Fruit fly (Drosophila melanogaster) whole organism, adult: ENCODE data around the gene Kif19A.
A peak's percentile ranks its signal among the peaks of the same experiment; 100 is the strongest.

ENCODE experiments used
- CG11617 ChIP-seq: fragments of 200-800 bp; sonication (Bioruptor generic); optimal IDR thresholded peaks from 2 replicates; lab custom pipeline; 2017; ENCODE audit warnings: mild to moderate bottlenecking, missing biosample characterization, missing genetic modification reagents, missing genetic modification characterization
- CG12768 ChIP-seq: fragments of 200-800 bp; sonication (Bioruptor generic); optimal IDR thresholded peaks from 2 replicates; lab custom pipeline; 2017; ENCODE audit warnings: missing biosample characterization, missing genetic modification characterization, mild to moderate bottlenecking, moderate library complexity, missing genetic modification reagents
- CG14711 ChIP-seq: fragments of 200-800 bp; sonication (Bioruptor generic); optimal IDR thresholded peaks from 2 replicates; lab custom pipeline; 2018; ENCODE audit warnings: missing biosample characterization, mild to moderate bottlenecking, missing genetic modification characterization, moderate library complexity
- CG1620 ChIP-seq: fragments of 200-800 bp; sonication (Bioruptor generic); optimal IDR thresholded peaks from 2 replicates; lab custom pipeline; 2016; ENCODE audit warnings: missing biosample characterization, missing genetic modification characterization
- CG33017 ChIP-seq: fragments of 200-800 bp; sonication (Bioruptor generic); optimal IDR thresholded peaks from 2 replicates; lab custom pipeline; 2018; ENCODE audit warnings: missing biosample characterization, mild to moderate bottlenecking, missing genetic modification characterization, moderate library complexity
- CG5204 ChIP-seq: fragments of 200-800 bp; sonication (Bioruptor generic); optimal IDR thresholded peaks from 2 replicates; lab custom pipeline; 2016; ENCODE audit warnings: missing biosample characterization, missing genetic modification characterization
- CG7045 ChIP-seq: fragments of 200-800 bp; sonication (Bioruptor generic); optimal IDR thresholded peaks from 2 replicates; lab custom pipeline; 2017; ENCODE audit warnings: missing biosample characterization, mild to moderate bottlenecking, missing genetic modification characterization
- CG7101 ChIP-seq: fragments of 200-800 bp; sonication (Bioruptor generic); optimal IDR thresholded peaks from 2 replicates; lab custom pipeline; 2018; ENCODE audit warnings: missing biosample characterization, mild to moderate bottlenecking, missing genetic modification characterization, moderate library complexity
- Clk ChIP-seq: fragments of 200-800 bp; sonication (Bioruptor generic); optimal IDR thresholded peaks from 2 replicates; lab custom pipeline; 2017; ENCODE audit warnings: missing biosample characterization, missing genetic modification characterization
- Crg-1 ChIP-seq: fragments of 200-800 bp; sonication (Bioruptor generic); optimal IDR thresholded peaks from 2 replicates; lab custom pipeline; 2016; ENCODE audit warnings: missing biosample characterization, missing genetic modification characterization
- Hr96 ChIP-seq: fragments of 200-800 bp; sonication (Bioruptor generic); optimal IDR thresholded peaks from 2 replicates; lab custom pipeline; 2016; ENCODE audit warnings: missing biosample characterization, missing genetic modification characterization
- Mnt ChIP-seq: fragments of 200-800 bp; sonication (Bioruptor generic); optimal IDR thresholded peaks from 2 replicates; lab custom pipeline; 2016; ENCODE audit warnings: missing biosample characterization, mild to moderate bottlenecking, missing genetic modification characterization
- bab1 ChIP-seq: fragments of 200-800 bp; sonication (Bioruptor generic); optimal IDR thresholded peaks from 3 replicates; lab custom pipeline; 2019; ENCODE audit warnings: missing biosample characterization, mild to moderate bottlenecking, missing genetic modification characterization, moderate library complexity
- cic ChIP-seq: fragments of 200-800 bp; sonication (Bioruptor generic); optimal IDR thresholded peaks from 2 replicates; lab custom pipeline; 2017; ENCODE audit warnings: missing biosample characterization, mild to moderate bottlenecking, missing genetic modification characterization, moderate library complexity
- cnc ChIP-seq, 2 experiments: fragments of >200 bp; optimal IDR thresholded peaks; 2 replicates each; lab custom pipeline; 2017
- kay ChIP-seq: fragments of 200-800 bp; sonication (Bioruptor generic); peaks from one replicate; lab custom pipeline; 2016; ENCODE audit warnings: missing biosample characterization, missing genetic modification characterization, borderline replicate concordance
- ovo ChIP-seq: fragments of 200-800 bp; sonication (Bioruptor generic); optimal IDR thresholded peaks from 2 replicates; lab custom pipeline; 2016; ENCODE audit warnings: missing biosample characterization, missing genetic modification characterization
- pad ChIP-seq: fragments of 200-800 bp; sonication (Bioruptor generic); optimal IDR thresholded peaks from 3 replicates; lab custom pipeline; 2017; ENCODE audit warnings: missing biosample characterization, missing genetic modification characterization, mild to moderate bottlenecking, moderate library complexity, missing genetic modification reagents
- tj ChIP-seq: fragments of 200-800 bp; sonication (Bioruptor generic); optimal IDR thresholded peaks from 3 replicates; lab custom pipeline; 2017; ENCODE audit warnings: missing biosample characterization, mild to moderate bottlenecking, missing genetic modification characterization, moderate library complexity
- toe ChIP-seq: fragments of 200-800 bp; sonication (Bioruptor generic); optimal IDR thresholded peaks from 2 replicates; lab custom pipeline; 2016; ENCODE audit warnings: missing biosample characterization, missing genetic modification characterization

The Kif19A gene

DNA sequence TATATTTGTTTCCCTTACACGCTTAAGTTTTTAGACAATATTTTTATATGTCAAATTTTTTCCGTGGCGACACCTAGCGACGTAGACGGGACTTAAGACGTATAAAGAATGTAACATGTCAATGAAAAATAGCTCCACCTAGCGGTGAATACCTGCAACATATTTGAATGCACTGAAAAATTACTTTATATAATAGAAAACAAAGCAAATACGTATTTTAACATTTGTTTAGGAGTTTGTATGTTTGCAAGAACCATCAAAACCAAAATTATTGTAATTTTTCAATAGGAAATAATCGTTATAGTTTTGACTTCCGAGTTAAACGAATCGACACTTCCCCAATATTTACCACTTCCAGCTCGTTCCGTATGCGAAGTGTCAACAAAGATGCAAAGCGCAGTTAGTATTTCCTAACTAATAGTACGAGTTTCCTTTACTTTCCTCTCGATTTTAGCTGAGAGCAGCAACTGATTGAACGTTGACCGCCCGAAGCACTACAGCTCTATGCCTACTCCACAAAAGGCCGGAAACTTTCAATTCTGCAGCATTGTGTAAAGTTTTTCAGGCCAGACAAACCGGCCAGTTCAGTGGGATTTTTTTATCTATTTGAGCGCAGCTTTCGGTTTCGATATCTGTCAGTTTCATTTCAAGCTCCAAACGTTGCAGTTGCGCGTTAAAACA is 29.2 kb downstream of the Kif19A start, which contains the start of gene Npc2b:
TSS of gene Npc2b (plus strand) at position 631 of the 681 bp plus-strand sequence.
- TF ChIP-seq Hr96 (no peak), CG11617 (GFP tag; lab: Kevin White, UChicago) (no peak), pad (GFP tag; lab: Kevin White, UChicago) (no peak), cic (GFP tag; lab: Kevin White, UChicago) (no peak), CG33017 (tag; lab: Kevin White, UChicago) (peak; percentile 37), Crg-1 (no peak), CG7045 (GFP tag; lab: Kevin White, UChicago) (peak; percentile 14), ovo (peak; percentile 12), CG1620 (GFP tag; lab: Kevin White, UChicago) (peak; percentile 71), Mnt (peak; percentile 17), bab1 (no peak), CG5204 (no peak), cnc (optimal IDR thresholded peaks at IDR 0.05; lab: Kevin White, UChicago) (no peak), Clk (no peak), CG12768 (GFP tag; lab: Kevin White, UChicago) (peak; percentile 20), CG7101 (tag; lab: Kevin White, UChicago) (peak; percentile 34), kay (GFP tag; lab: Kevin White, UChicago) (peak; percentile 5), tj (no peak), CG14711 (tag; lab: Kevin White, UChicago) (no peak), toe (GFP tag; lab: Kevin White, UChicago) (peak; percentile 42)

DNA sequence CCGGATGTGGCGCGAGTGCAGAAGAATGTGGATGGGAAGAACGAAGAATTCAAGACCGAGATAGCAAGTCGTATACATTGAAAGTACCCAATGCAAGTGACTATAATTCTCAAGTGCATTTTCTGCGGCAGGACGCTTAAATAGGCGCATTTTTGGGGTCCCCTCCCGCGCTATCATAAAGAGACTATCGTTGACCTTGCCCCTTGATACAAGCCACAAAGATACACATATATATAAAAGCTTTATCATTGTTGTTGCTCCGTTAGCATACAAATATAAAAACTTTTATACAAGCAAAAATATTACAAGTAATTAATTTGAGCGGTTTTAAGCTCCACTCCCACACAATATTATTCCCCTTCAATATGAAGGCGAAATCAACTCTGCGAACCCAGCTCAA is 30.1 kb downstream of the Kif19A start:
- TF ChIP-seq pad (GFP tag; lab: Kevin White, UChicago), result no peak
- TF ChIP-seq Clk, result no peak
- TF ChIP-seq bab1, result no peak
- TF ChIP-seq CG12768 (GFP tag; lab: Kevin White, UChicago), result no peak
- no peak for TF ChIP-seq CG11617 (GFP tag; lab: Kevin White, UChicago)
- no peak for TF ChIP-seq CG1620 (GFP tag; lab: Kevin White, UChicago)
- TF ChIP-seq tj, result no peak
- TF ChIP-seq toe (GFP tag; lab: Kevin White, UChicago), result no peak
- TF ChIP-seq CG7045 (GFP tag; lab: Kevin White, UChicago), result no peak
- TF ChIP-seq ovo, result no peak
- no peak for TF ChIP-seq cnc (optimal IDR thresholded peaks at IDR 0.05; lab: Kevin White, UChicago)
- TF ChIP-seq Hr96, result no peak
- no peak for TF ChIP-seq cic (GFP tag; lab: Kevin White, UChicago)
- no peak for TF ChIP-seq Crg-1

dm6 chr3R:14085555-14085954 is 32.7 kb downstream of the Kif19A start:
- TF ChIP-seq toe (GFP tag; lab: Kevin White, UChicago), result no peak

dm6 chr3R:14081526-14081925 is 36.7 kb downstream of the Kif19A start:
- no peak for TF ChIP-seq CG1620 (GFP tag; lab: Kevin White, UChicago)
- no peak for TF ChIP-seq cnc (optimal IDR thresholded peaks at IDR 0.05; lab: Kevin White, UChicago)
- no peak for TF ChIP-seq Hr96
- TF ChIP-seq pad (GFP tag; lab: Kevin White, UChicago), result no peak
- TF ChIP-seq CG33017 (tag; lab: Kevin White, UChicago), result no peak
- no peak for TF ChIP-seq CG7101 (tag; lab: Kevin White, UChicago)
- TF ChIP-seq CG5204, result no peak
- TF ChIP-seq Mnt, result no peak
- no peak for TF ChIP-seq CG7045 (GFP tag; lab: Kevin White, UChicago)
- TF ChIP-seq Clk, result no peak
- no peak for TF ChIP-seq ovo
- TF ChIP-seq cic (GFP tag; lab: Kevin White, UChicago), result no peak
- no peak for TF ChIP-seq CG12768 (GFP tag; lab: Kevin White, UChicago)
- TF ChIP-seq kay (GFP tag; lab: Kevin White, UChicago), result no peak
- TF ChIP-seq bab1, result no peak
- TF ChIP-seq CG11617 (GFP tag; lab: Kevin White, UChicago), result no peak
- TF ChIP-seq toe (GFP tag; lab: Kevin White, UChicago), result no peak
- TF ChIP-seq tj, result no peak
- no peak for TF ChIP-seq Crg-1

DNA sequence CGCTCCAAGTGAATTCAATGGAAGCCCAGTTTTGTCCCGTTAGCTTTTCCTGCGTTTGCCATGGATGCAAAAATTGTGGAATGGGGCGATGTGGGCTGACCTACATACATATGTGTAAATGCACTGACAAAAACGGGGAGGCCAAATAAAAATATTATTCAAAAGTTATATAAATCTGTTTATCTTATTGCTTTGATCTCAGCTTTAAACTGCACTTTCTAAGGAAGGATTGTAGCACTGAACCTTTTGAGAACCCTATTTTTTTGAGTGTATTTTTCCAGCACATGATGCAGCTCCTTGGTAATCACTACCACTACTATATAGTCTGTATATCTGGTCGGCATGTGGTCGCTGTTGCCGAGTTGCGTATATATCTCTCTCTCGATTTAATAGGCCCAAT is 41.2 kb downstream of the Kif19A start:
- TF ChIP-seq kay (GFP tag; lab: Kevin White, UChicago), result peak; percentile 17
- TF ChIP-seq CG7045 (GFP tag; lab: Kevin White, UChicago), result peak; percentile 34
- TF ChIP-seq cnc (optimal IDR thresholded peaks at IDR 0.05; lab: Kevin White, UChicago), result no peak
- TF ChIP-seq CG11617 (GFP tag; lab: Kevin White, UChicago), result no peak
- TF ChIP-seq Clk, result peak; percentile 1
- TF ChIP-seq CG12768 (GFP tag; lab: Kevin White, UChicago), result peak; percentile 32
- TF ChIP-seq pad (GFP tag; lab: Kevin White, UChicago), result no peak
- no peak for TF ChIP-seq cic (GFP tag; lab: Kevin White, UChicago)
- no peak for TF ChIP-seq CG33017 (tag; lab: Kevin White, UChicago)
- TF ChIP-seq toe (GFP tag; lab: Kevin White, UChicago), result no peak
- TF ChIP-seq bab1, result no peak
- no peak for TF ChIP-seq CG5204
- TF ChIP-seq ovo, result no peak
- peak; percentile 16 for TF ChIP-seq CG14711 (tag; lab: Kevin White, UChicago)

DNA sequence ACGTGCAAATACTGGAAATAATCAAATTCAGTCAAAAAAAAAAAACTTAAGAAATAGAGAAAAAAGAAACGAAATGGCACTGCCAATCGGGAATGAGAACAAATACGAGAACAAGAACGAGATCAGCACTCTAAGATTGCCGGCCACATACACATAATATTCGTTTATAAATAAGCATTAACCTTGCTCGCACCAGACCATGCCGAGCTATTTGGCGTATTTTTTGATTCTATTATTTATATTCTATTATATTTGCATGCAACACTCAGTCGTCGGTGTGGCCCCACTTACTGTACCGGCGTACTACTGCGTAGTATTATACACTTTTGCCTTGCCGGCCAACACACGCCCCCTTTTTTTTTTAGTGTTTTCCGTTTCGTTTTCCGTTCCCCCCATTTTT is 47.6 kb downstream of the Kif19A start:
- TF ChIP-seq CG33017 (tag; lab: Kevin White, UChicago), result no peak
- no peak for TF ChIP-seq toe (GFP tag; lab: Kevin White, UChicago)
- TF ChIP-seq Crg-1, result no peak
- TF ChIP-seq CG7045 (GFP tag; lab: Kevin White, UChicago), result peak; percentile 7
- TF ChIP-seq Clk, result no peak
- TF ChIP-seq Mnt, result peak; percentile 25
- TF ChIP-seq CG11617 (GFP tag; lab: Kevin White, UChicago), result no peak
- TF ChIP-seq Hr96, result no peak
- no peak for TF ChIP-seq CG12768 (GFP tag; lab: Kevin White, UChicago)
- TF ChIP-seq bab1, result no peak
- TF ChIP-seq cic (GFP tag; lab: Kevin White, UChicago), result no peak
- no peak for TF ChIP-seq CG1620 (GFP tag; lab: Kevin White, UChicago)
- TF ChIP-seq CG7101 (tag; lab: Kevin White, UChicago), result no peak
- TF ChIP-seq kay (GFP tag; lab: Kevin White, UChicago), result no peak
- TF ChIP-seq tj, result no peak
- no peak for TF ChIP-seq pad (GFP tag; lab: Kevin White, UChicago)
- TF ChIP-seq CG5204, result peak; percentile 30
- no peak for TF ChIP-seq ovo
- TF ChIP-seq cnc (optimal IDR thresholded peaks at IDR 0.05; lab: Kevin White, UChicago), result no peak
- peak; percentile 20 for TF ChIP-seq CG14711 (tag; lab: Kevin White, UChicago)
